Fruit fly (Drosophila melanogaster) whole organism, embryonic: ENCODE results near the gene lap.

Experiments used
- Blimp-1 ChIP-seq: fragments of 200-800 bp; sonication (Bioruptor generic); optimal IDR thresholded peaks from 3 replicates; lab custom pipeline; 2018; ENCODE audit warnings: missing biosample characterization, missing genetic modification characterization, mild to moderate bottlenecking, moderate library complexity, missing genetic modification reagents
- Bteb2 ChIP-seq: fragments of 200-800 bp; sonication (Bioruptor generic); optimal IDR thresholded peaks from 2 replicates; lab custom pipeline; 2016; ENCODE audit warnings: missing biosample characterization, missing genetic modification characterization
- C15 ChIP-seq: fragments of 200-800 bp; sonication (Bioruptor generic); IDR thresholded peaks from 3 replicates; pipeline ENCODE4 v1.3.6; 2022; ENCODE audit warnings: missing biosample characterization, missing genetic modification characterization
- CG10147 ChIP-seq: fragments of 200-800 bp; sonication (Bioruptor generic); optimal IDR thresholded peaks from 2 replicates; lab custom pipeline; 2019; ENCODE audit warnings: missing biosample characterization, mild to moderate bottlenecking, missing genetic modification characterization, moderate library complexity
- CG10959 ChIP-seq: fragments of 200-800 bp; sonication (Bioruptor generic); IDR thresholded peaks from 2 replicates; pipeline ENCODE4 v1.3.6; 2022; ENCODE audit warnings: missing biosample characterization, missing genetic modification characterization
- CG12236 ChIP-seq: fragments of 200-800 bp; sonication (Bioruptor generic); optimal IDR thresholded peaks from 2 replicates; lab custom pipeline; 2016; ENCODE audit warnings: missing biosample characterization, missing genetic modification characterization
- CG13894 ChIP-seq: fragments of 200-800 bp; sonication (Bioruptor generic); optimal IDR thresholded peaks from 3 replicates; lab custom pipeline; 2018; ENCODE audit warnings: missing biosample characterization, mild to moderate bottlenecking, missing genetic modification characterization, moderate library complexity
- CG15269 ChIP-seq: fragments of 200-800 bp; sonication (Bioruptor generic); optimal IDR thresholded peaks from 2 replicates; lab custom pipeline; 2018; ENCODE audit warnings: missing biosample characterization, mild to moderate bottlenecking, missing genetic modification characterization, moderate library complexity
- CG15601 ChIP-seq: fragments of 200-800 bp; sonication (Bioruptor generic); optimal IDR thresholded peaks from 3 replicates; lab custom pipeline; 2019; ENCODE audit warnings: missing biosample characterization, mild to moderate bottlenecking, missing genetic modification characterization, moderate library complexity
- CG17186 ChIP-seq: fragments of 200-800 bp; sonication (Bioruptor generic); optimal IDR thresholded peaks from 3 replicates; lab custom pipeline; 2017; ENCODE audit warnings: missing biosample characterization, missing genetic modification reagents, missing genetic modification characterization
- CG30403 ChIP-seq: fragments of 200-800 bp; sonication (Bioruptor generic); optimal IDR thresholded peaks from 3 replicates; lab custom pipeline; 2016; ENCODE audit warnings: missing biosample characterization, missing genetic modification characterization
- CG4707 ChIP-seq: fragments of 200-800 bp; sonication (Bioruptor generic); optimal IDR thresholded peaks from 2 replicates; lab custom pipeline; 2018; ENCODE audit warnings: missing biosample characterization, mild to moderate bottlenecking, missing genetic modification characterization, moderate library complexity
- CG4854 ChIP-seq: fragments of 200-800 bp; sonication (Bioruptor generic); optimal IDR thresholded peaks from 2 replicates; lab custom pipeline; 2016; ENCODE audit warnings: missing biosample characterization, missing genetic modification characterization, inconsistent platforms
- CG8944 ChIP-seq: fragments of 200-800 bp; sonication (Bioruptor generic); optimal IDR thresholded peaks from 3 replicates; lab custom pipeline; 2016; ENCODE audit warnings: missing biosample characterization, missing genetic modification characterization
- CoRest ChIP-seq: fragments of 200-800 bp; sonication (Bioruptor generic); optimal IDR thresholded peaks from 3 replicates; lab custom pipeline; 2018; ENCODE audit warnings: missing biosample characterization, mild to moderate bottlenecking, missing genetic modification characterization, moderate library complexity
- Ets65A ChIP-seq: fragments of 200-800 bp; sonication (Bioruptor generic); peaks from one replicate; lab custom pipeline; 2016; ENCODE audit warnings: missing biosample characterization, missing genetic modification characterization
- Gug ChIP-seq: fragments of 200-800 bp; sonication (Bioruptor generic); IDR thresholded peaks from 4 replicates; pipeline ENCODE4 v1.3.6; 2022; ENCODE audit warnings: missing biosample characterization, missing genetic modification characterization
- H15 ChIP-seq: fragments of 200-800 bp; sonication (Bioruptor generic); IDR thresholded peaks from 3 replicates; pipeline ENCODE4 v1.3.6; 2022; ENCODE audit warnings: missing biosample characterization, missing genetic modification characterization
- Hmr ChIP-seq: fragments of 200-800 bp; sonication (Bioruptor generic); optimal IDR thresholded peaks from 3 replicates; lab custom pipeline; 2017; ENCODE audit warnings: mild to moderate bottlenecking, missing biosample characterization, missing genetic modification reagents, missing genetic modification characterization
- Hr78 ChIP-seq, 2 experiments: fragments of 200-800 bp in 1 of 2; fragments of >200 bp in 1 of 2; sonication (Bioruptor generic) in 1 of 2; optimal IDR thresholded peaks; 2 replicates each; lab custom pipeline; 2017 to 2019; ENCODE audit warnings: missing biosample characterization in 2 of 2, missing genetic modification characterization in 2 of 2, mild to moderate bottlenecking in 1 of 2, moderate library complexity in 1 of 2
- Jarid2 ChIP-seq: fragments of 200-800 bp; sonication (Bioruptor generic); optimal IDR thresholded peaks from 3 replicates; lab custom pipeline; 2017; ENCODE audit warnings: mild to moderate bottlenecking, missing biosample characterization, missing genetic modification reagents, missing genetic modification characterization
- Myb ChIP-seq: fragments of 200-800 bp; sonication (Bioruptor generic); optimal IDR thresholded peaks from 2 replicates; lab custom pipeline; 2016; ENCODE audit warnings: missing biosample characterization, missing genetic modification characterization
- NK7.1 ChIP-seq: fragments of 200-800 bp; sonication (Bioruptor generic); optimal IDR thresholded peaks from 3 replicates; lab custom pipeline; 2016; ENCODE audit warnings: missing biosample characterization, missing genetic modification characterization
- Nf-YB ChIP-seq: fragments of 200-800 bp; sonication (Bioruptor generic); optimal IDR thresholded peaks from 3 replicates; lab custom pipeline; 2019; ENCODE audit warnings: missing biosample characterization, mild to moderate bottlenecking, missing genetic modification characterization, moderate library complexity
- Pdp1 ChIP-seq, 2 experiments: fragments of 200-800 bp; sonication (Bioruptor generic); optimal IDR thresholded peaks; 3 replicates each; lab custom pipeline; 2016; ENCODE audit warnings: missing biosample characterization in 2 of 2, missing genetic modification characterization in 2 of 2, mild to moderate bottlenecking in 1 of 2, moderate library complexity in 1 of 2
- Sry-δ ChIP-seq: fragments of 200-800 bp; sonication (Bioruptor generic); optimal IDR thresholded peaks from 2 replicates; lab custom pipeline; 2016; ENCODE audit warnings: missing biosample characterization, missing genetic modification characterization
- Taf1 ChIP-seq: fragments of 200-800 bp; sonication (Bioruptor generic); IDR thresholded peaks from 2 replicates; pipeline ENCODE4 v1.3.6; 2022; ENCODE audit warnings: missing biosample characterization, missing genetic modification characterization
- YL-1 ChIP-seq: fragments of 200-800 bp; sonication (Bioruptor generic); optimal IDR thresholded peaks from 3 replicates; lab custom pipeline; 2017; ENCODE audit warnings: missing biosample characterization, mild to moderate bottlenecking, missing genetic modification characterization
- aop ChIP-seq: fragments of 200-800 bp; sonication (Bioruptor generic); IDR thresholded peaks from 2 replicates; pipeline ENCODE4 v1.3.6; 2022; ENCODE audit warnings: missing biosample characterization, missing genetic modification characterization
- ap ChIP-seq: fragments of 200-800 bp; sonication (Bioruptor generic); IDR thresholded peaks from 2 replicates; pipeline ENCODE4 v1.3.6; 2022; ENCODE audit warnings: missing biosample characterization, missing genetic modification characterization
- chif ChIP-seq, 2 experiments: fragments of 200-800 bp; sonication (Bioruptor generic); optimal IDR thresholded peaks; 3 replicates each; lab custom pipeline; 2016; ENCODE audit warnings: missing biosample characterization in 2 of 2, missing genetic modification characterization in 2 of 2
- ftz-f1 ChIP-seq: fragments of 200-800 bp; sonication (Bioruptor generic); optimal IDR thresholded peaks from 2 replicates; lab custom pipeline; 2016; ENCODE audit warnings: missing biosample characterization, missing genetic modification characterization
- insv ChIP-seq, 2 experiments: fragments of 200-800 bp; sonication (Bioruptor generic); optimal IDR thresholded peaks; 3 replicates each; lab custom pipeline; 2016 to 2018; ENCODE audit warnings: missing biosample characterization in 2 of 2, missing genetic modification characterization in 2 of 2
- inv ChIP-seq: fragments of 200-800 bp; sonication (Bioruptor generic); IDR thresholded peaks from 2 replicates; pipeline ENCODE4 v1.3.6; 2022; ENCODE audit warnings: missing biosample characterization, missing genetic modification characterization; ENCODE audit not compliant: partially characterized antibody
- kni ChIP-seq: fragments of 200-800 bp; sonication (Bioruptor generic); optimal IDR thresholded peaks from 3 replicates; lab custom pipeline; 2017; ENCODE audit warnings: mild to moderate bottlenecking, missing biosample characterization, missing genetic modification reagents, missing genetic modification characterization
- knrl ChIP-seq: fragments of 200-800 bp; sonication (Bioruptor generic); IDR thresholded peaks from 3 replicates; pipeline ENCODE4 v1.3.6; 2022; ENCODE audit warnings: missing biosample characterization, missing genetic modification characterization; ENCODE audit not compliant: partially characterized antibody
- lab ChIP-seq: fragments of 200-800 bp; sonication (Bioruptor generic); optimal IDR thresholded peaks from 3 replicates; lab custom pipeline; 2017; ENCODE audit warnings: missing biosample characterization, missing genetic modification characterization, mild to moderate bottlenecking, moderate library complexity, missing genetic modification reagents
- nerfin-2 ChIP-seq: fragments of 200-800 bp; sonication (Bioruptor generic); IDR thresholded peaks from 2 replicates; pipeline ENCODE4 v1.3.6; 2022; ENCODE audit warnings: missing biosample characterization, missing genetic modification characterization; ENCODE audit not compliant: partially characterized antibody
- pan ChIP-seq, 4 experiments: fragments of >200 bp in 3 of 4; fragments of 200-800 bp in 1 of 4; sonication (Bioruptor generic) in 1 of 4; optimal IDR thresholded peaks in 3 of 4; IDR thresholded peaks in 1 of 4; 2 replicates each; pipeline versions ENCODE4 v1.3.6 to Lab custom; 2017 to 2022; ENCODE audit warnings: missing biosample characterization in 2 of 4, missing genetic modification characterization in 2 of 4, mixed read lengths in 1 of 4
- schlank ChIP-seq: fragments of 200-800 bp; sonication (Bioruptor generic); optimal IDR thresholded peaks from 2 replicates; lab custom pipeline; 2018; ENCODE audit warnings: missing biosample characterization, mild to moderate bottlenecking, missing genetic modification characterization
- sisA ChIP-seq: fragments of 200-800 bp; sonication (Bioruptor generic); IDR thresholded peaks from 2 replicates; pipeline ENCODE4 v1.3.6; 2022; ENCODE audit warnings: missing biosample characterization, missing genetic modification characterization
- sna ChIP-seq: fragments of 200-800 bp; sonication (Bioruptor generic); IDR thresholded peaks from 2 replicates; pipeline ENCODE4 v1.3.6; 2022; ENCODE audit warnings: missing biosample characterization, missing genetic modification characterization; ENCODE audit not compliant: partially characterized antibody
- so ChIP-seq: fragments of 200-800 bp; sonication (Bioruptor generic); IDR thresholded peaks from 3 replicates; pipeline ENCODE4 v1.3.6; 2022; ENCODE audit warnings: missing biosample characterization, missing genetic modification characterization
- tll ChIP-seq, 2 experiments: fragments of 200-800 bp in 1 of 2; fragments of >200 bp in 1 of 2; sonication (Bioruptor generic) in 1 of 2; optimal IDR thresholded peaks; 2 replicates each; lab custom pipeline; 2017 to 2019; ENCODE audit warnings: missing biosample characterization in 2 of 2, missing genetic modification characterization in 2 of 2, mild to moderate bottlenecking in 1 of 2, moderate library complexity in 1 of 2
- tup ChIP-seq: fragments of 200-800 bp; sonication (Bioruptor generic); optimal IDR thresholded peaks from 2 replicates; lab custom pipeline; 2016; ENCODE audit warnings: missing biosample characterization, mild to moderate bottlenecking, missing genetic modification characterization, moderate library complexity

Gene lap

DNA sequence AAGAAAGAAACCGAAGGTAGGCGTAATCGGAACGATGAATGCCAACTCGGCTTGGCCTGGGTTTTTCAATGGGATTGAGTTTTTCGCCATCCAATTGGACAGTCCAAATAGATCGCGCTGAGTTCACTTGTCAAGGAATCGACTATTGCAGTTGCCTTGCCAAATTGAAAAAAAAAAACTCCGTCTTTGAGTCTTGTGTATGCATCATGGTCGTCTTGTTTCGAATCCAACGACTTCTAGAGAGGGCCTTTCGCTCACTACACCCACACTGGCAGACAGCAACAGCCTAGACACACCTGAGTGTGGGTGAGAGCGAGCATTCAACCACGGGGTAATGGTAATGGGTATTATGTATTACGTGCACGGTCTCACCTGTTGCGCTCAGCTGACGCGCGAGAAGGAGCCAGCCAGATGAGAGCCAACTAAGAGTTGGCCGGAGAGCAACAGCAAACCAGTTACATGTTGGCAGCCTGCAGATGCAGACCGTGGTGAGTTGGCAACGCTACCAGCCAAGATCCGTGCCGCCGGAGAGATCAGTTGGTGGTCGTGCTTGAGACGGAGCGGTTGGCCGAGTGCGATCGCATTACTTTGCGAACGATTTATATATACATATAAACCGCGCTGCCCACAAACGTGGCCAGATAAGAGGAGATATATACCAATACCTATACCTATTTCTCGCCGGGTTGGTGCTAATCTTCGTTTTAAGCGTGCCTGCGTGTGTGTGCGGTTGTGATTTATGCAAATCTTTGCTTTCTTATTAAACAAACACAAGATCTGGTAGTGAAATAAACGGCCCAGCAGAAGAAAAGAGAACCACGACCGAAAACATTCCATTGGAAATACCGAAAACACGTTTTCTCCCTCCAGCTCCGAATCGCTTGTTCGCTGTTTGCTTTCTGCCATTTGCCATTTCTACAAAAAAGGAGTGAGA, 24.2 kb upstream of the lap start, which contains the start of gene sas (continued):
- no peak for TF ChIP-seq knrl (GFP tag; lab: Robert Waterston, UW)
- TF ChIP-seq tup (GFP tag; lab: Kevin White, UChicago) = no peak
- TF ChIP-seq CG30403 (GFP tag; lab: Kevin White, UChicago) = no peak
- TF ChIP-seq CG4854 (GFP tag; lab: Kevin White, UChicago) = no peak
- TF ChIP-seq Ets65A = no peak
- TF ChIP-seq pan (optimal IDR thresholded peaks at IDR 0.05; lab: Kevin White, UChicago) = no peak
- TF ChIP-seq pan (GFP tag; optimal IDR thresholded peaks at IDR 0.05 in 1 of 2, IDR thresholded peaks at IDR 0.05 in 1 of 2) = peak in 1 of 2 experiments; percentile 32
- no peak for TF ChIP-seq chif (GFP tag; optimal IDR thresholded peaks at IDR 0.05; lab: Kevin White, UChicago)
- TF ChIP-seq inv (GFP tag; lab: Robert Waterston, UW) = no peak
- peak; percentile 14; the same call in 1 of the 2 replicates for TF ChIP-seq nerfin-2 (GFP tag; lab: Robert Waterston, UW)
- TF ChIP-seq Nf-YB (GFP tag; lab: Kevin White, UChicago) = no peak
- TF ChIP-seq C15 (GFP tag; lab: Robert Waterston, UW) = no peak
- TF ChIP-seq Jarid2 (GFP tag; lab: Kevin White, UChicago) = peak; percentile 92
- TF ChIP-seq so (GFP tag; lab: Robert Waterston, UW) = peak; percentile 26; the same call in 1 of the 3 replicates
- peak; percentile 33 to 93 for TF ChIP-seq insv (GFP tag; optimal IDR thresholded peaks at IDR 0.05; lab: Kevin White, UChicago)

DNA sequence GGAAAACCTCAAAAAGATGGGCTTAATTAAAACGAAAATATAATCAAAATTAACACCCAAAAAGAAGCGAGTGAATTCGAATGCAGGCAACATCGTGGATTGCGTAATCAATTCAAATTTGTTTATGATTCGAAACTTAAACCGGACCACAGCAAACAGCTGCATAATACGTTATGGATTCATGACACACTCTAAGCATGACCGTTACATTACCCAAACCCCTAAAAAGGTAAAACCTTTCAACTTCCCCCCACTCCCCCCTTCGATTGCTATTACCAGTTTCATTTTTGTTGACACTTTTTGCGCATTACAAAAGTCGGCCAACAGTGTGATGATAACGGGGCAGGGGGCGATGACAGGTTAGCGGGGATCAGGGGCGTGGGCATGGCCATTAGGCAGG, 16.9 kb upstream of the lap start:
- TF ChIP-seq CG4854 (GFP tag; lab: Kevin White, UChicago) (no peak), sisA (no peak), tup (GFP tag; lab: Kevin White, UChicago) (no peak), aop (GFP tag; lab: Robert Waterston, UW) (no peak), CG17186 (GFP tag; lab: Kevin White, UChicago) (no peak), lab (no peak), CoRest (no peak), sna (GFP tag; lab: Robert Waterston, UW) (no peak), CG10959 (GFP tag; lab: Robert Waterston, UW) (no peak), CG15601 (tag; lab: Kevin White, UChicago) (no peak), Pdp1 (GFP tag; optimal IDR thresholded peaks at IDR 0.05; lab: Kevin White, UChicago) (peak in 1 of 2 experiments; percentile 87), NK7.1 (no peak), schlank (tag; lab: Kevin White, UChicago) (no peak), Sry-δ (GFP tag; lab: Kevin White, UChicago) (no peak), kni (peak; percentile 84), Gug (no peak), ap (no peak), H15 (GFP tag; lab: Robert Waterston, UW) (no peak), CG13894 (tag; lab: Kevin White, UChicago) (no peak), CG12236 (GFP tag; lab: Kevin White, UChicago) (no peak), CG8944 (GFP tag; lab: Kevin White, UChicago) (no peak), CG15269 (tag; lab: Kevin White, UChicago) (peak; percentile 12), tll (GFP tag; optimal IDR thresholded peaks at IDR 0.05; lab: Kevin White, UChicago) (no peak), Hr78 (GFP tag; optimal IDR thresholded peaks at IDR 0.05; lab: Kevin White, UChicago) (peak in 1 of 2 experiments; percentile 89), YL-1 (GFP tag; lab: Kevin White, UChicago) (no peak), Myb (GFP tag; lab: Kevin White, UChicago) (no peak), CG10147 (GFP tag; lab: Kevin White, UChicago) (no peak), CG4707 (no peak), Bteb2 (no peak), ftz-f1 (GFP tag; lab: Kevin White, UChicago) (no peak), Taf1 (GFP tag; lab: Robert Waterston, UW) (no peak), C15 (GFP tag; lab: Robert Waterston, UW) (no peak), Blimp-1 (GFP tag; lab: Kevin White, UChicago) (peak; percentile 33), Hmr (GFP tag; lab: Kevin White, UChicago) (no peak)
